Fruit fly (Drosophila melanogaster) whole organism, embryonic: ENCODE results near the gene CG13012.

ENCODE experiments used
- Ada2b ChIP-seq: fragments of 200-800 bp; sonication (Bioruptor generic); IDR thresholded peaks from 2 replicates; pipeline ENCODE4 v1.3.6; 2022; ENCODE audit warnings: missing biosample characterization, missing genetic modification characterization
- Adf1 ChIP-seq: fragments of 200-800 bp; sonication (Bioruptor generic); IDR thresholded peaks from 2 replicates; pipeline ENCODE4 v1.3.6; 2022; ENCODE audit warnings: missing biosample characterization, missing genetic modification characterization
- CG10267 ChIP-seq: fragments of 200-800 bp; sonication (Bioruptor generic); optimal IDR thresholded peaks from 2 replicates; lab custom pipeline; 2018; ENCODE audit warnings: missing biosample characterization, mild to moderate bottlenecking, missing genetic modification characterization, moderate library complexity
- CG10366 ChIP-seq: fragments of 200-800 bp; sonication (Bioruptor generic); IDR thresholded peaks from 2 replicates; pipeline ENCODE4 v1.3.6; 2022; ENCODE audit warnings: missing biosample characterization, missing genetic modification characterization
- CG15269 ChIP-seq: fragments of 200-800 bp; sonication (Bioruptor generic); optimal IDR thresholded peaks from 2 replicates; lab custom pipeline; 2018; ENCODE audit warnings: missing biosample characterization, mild to moderate bottlenecking, missing genetic modification characterization, moderate library complexity
- CG17385 ChIP-seq: fragments of 200-800 bp; sonication (Bioruptor generic); optimal IDR thresholded peaks from 3 replicates; lab custom pipeline; 2018; ENCODE audit warnings: missing biosample characterization, mild to moderate bottlenecking, missing genetic modification characterization
- CG18599 ChIP-seq: fragments of 200-800 bp; sonication (Bioruptor generic); optimal IDR thresholded peaks from 3 replicates; lab custom pipeline; 2017; ENCODE audit warnings: missing biosample characterization, missing genetic modification characterization, mild to moderate bottlenecking, moderate library complexity, missing genetic modification reagents
- CG18764 ChIP-seq: fragments of 200-800 bp; sonication (Bioruptor generic); optimal IDR thresholded peaks from 3 replicates; lab custom pipeline; 2016; ENCODE audit warnings: missing biosample characterization, missing genetic modification characterization
- CG30403 ChIP-seq: fragments of 200-800 bp; sonication (Bioruptor generic); optimal IDR thresholded peaks from 3 replicates; lab custom pipeline; 2016; ENCODE audit warnings: missing biosample characterization, missing genetic modification characterization
- CG31224 ChIP-seq: fragments of 200-800 bp; sonication (Bioruptor generic); IDR thresholded peaks from 2 replicates; pipeline ENCODE4 v1.3.6; 2022; ENCODE audit warnings: missing biosample characterization, missing genetic modification characterization
- CG31441 ChIP-seq: fragments of 200-800 bp; sonication (Bioruptor generic); IDR thresholded peaks from 2 replicates; pipeline ENCODE4 v1.3.6; 2022; ENCODE audit warnings: missing biosample characterization, missing genetic modification characterization
- CG32767 ChIP-seq: fragments of 200-800 bp; sonication (Bioruptor generic); IDR thresholded peaks from 2 replicates; pipeline ENCODE4 v1.3.6; 2022; ENCODE audit warnings: missing biosample characterization, missing genetic modification characterization
- CG3847 ChIP-seq: fragments of 200-800 bp; sonication (Bioruptor generic); IDR thresholded peaks from 2 replicates; pipeline ENCODE4 v1.3.6; 2022; ENCODE audit warnings: missing biosample characterization, missing genetic modification characterization
- CG4328 ChIP-seq: fragments of 200-800 bp; sonication (Bioruptor generic); optimal IDR thresholded peaks from 3 replicates; lab custom pipeline; 2017; ENCODE audit warnings: missing biosample characterization, missing genetic modification reagents, missing genetic modification characterization
- CG4730 ChIP-seq: fragments of 200-800 bp; sonication (Bioruptor generic); IDR thresholded peaks from 2 replicates; pipeline ENCODE4 v1.3.6; 2022; ENCODE audit warnings: missing biosample characterization, missing genetic modification characterization
- CG6689 ChIP-seq: fragments of 200-800 bp; sonication (Bioruptor generic); IDR thresholded peaks from 2 replicates; pipeline ENCODE4 v1.3.6; 2022; ENCODE audit warnings: missing biosample characterization, missing genetic modification characterization
- CG7556 ChIP-seq: fragments of 200-800 bp; sonication (Bioruptor generic); optimal IDR thresholded peaks from 2 replicates; lab custom pipeline; 2017; ENCODE audit warnings: missing biosample characterization, mild to moderate bottlenecking, missing genetic modification characterization
- CG7839 ChIP-seq: fragments of 200-800 bp; sonication (Bioruptor generic); optimal IDR thresholded peaks from 3 replicates; lab custom pipeline; 2018; ENCODE audit warnings: missing biosample characterization, mild to moderate bottlenecking, missing genetic modification characterization, moderate library complexity
- CG8388 ChIP-seq: fragments of 200-800 bp; sonication (Bioruptor generic); optimal IDR thresholded peaks from 2 replicates; lab custom pipeline; 2019; ENCODE audit warnings: missing biosample characterization, mild to moderate bottlenecking, missing genetic modification characterization, moderate library complexity
- CG9727 ChIP-seq: fragments of 200-800 bp; sonication (Bioruptor generic); optimal IDR thresholded peaks from 3 replicates; lab custom pipeline; 2017; ENCODE audit warnings: missing biosample characterization, mild to moderate bottlenecking, missing genetic modification characterization
- CG9817 ChIP-seq: fragments of 200-800 bp; sonication (Bioruptor generic); optimal IDR thresholded peaks from 2 replicates; lab custom pipeline; 2018; ENCODE audit warnings: missing biosample characterization, mild to moderate bottlenecking, missing genetic modification characterization, moderate library complexity
- CTCF ChIP-seq: fragments of 200-800 bp; sonication (Bioruptor generic); optimal IDR thresholded peaks from 2 replicates; lab custom pipeline; 2017; ENCODE audit warnings: missing biosample characterization, mild to moderate bottlenecking, missing genetic modification characterization, moderate library complexity
- CoRest ChIP-seq: fragments of 200-800 bp; sonication (Bioruptor generic); optimal IDR thresholded peaks from 3 replicates; lab custom pipeline; 2018; ENCODE audit warnings: missing biosample characterization, mild to moderate bottlenecking, missing genetic modification characterization, moderate library complexity
- Dek ChIP-seq: fragments of 200-800 bp; sonication (Bioruptor generic); optimal IDR thresholded peaks from 3 replicates; lab custom pipeline; 2019; ENCODE audit warnings: missing biosample characterization, mild to moderate bottlenecking, missing genetic modification characterization, moderate library complexity
- Dip3 ChIP-seq: fragments of 200-800 bp; sonication (Bioruptor generic); optimal IDR thresholded peaks from 3 replicates; lab custom pipeline; 2016; ENCODE audit warnings: missing biosample characterization, missing genetic modification characterization
- Ets65A ChIP-seq: fragments of 200-800 bp; sonication (Bioruptor generic); peaks from one replicate; lab custom pipeline; 2016; ENCODE audit warnings: missing biosample characterization, missing genetic modification characterization
- HmgD ChIP-seq: fragments of 200-800 bp; sonication (Bioruptor generic); optimal IDR thresholded peaks from 3 replicates; lab custom pipeline; 2016; ENCODE audit warnings: missing biosample characterization, missing genetic modification characterization
- HmgZ ChIP-seq: fragments of 200-800 bp; sonication (Bioruptor generic); optimal IDR thresholded peaks from 2 replicates; lab custom pipeline; 2018; ENCODE audit warnings: missing biosample characterization, mild to moderate bottlenecking, missing genetic modification characterization
- Hmr ChIP-seq: fragments of 200-800 bp; sonication (Bioruptor generic); optimal IDR thresholded peaks from 3 replicates; lab custom pipeline; 2017; ENCODE audit warnings: mild to moderate bottlenecking, missing biosample characterization, missing genetic modification reagents, missing genetic modification characterization
- Pdp1 ChIP-seq, 2 experiments: fragments of 200-800 bp; sonication (Bioruptor generic); optimal IDR thresholded peaks; 3 replicates each; lab custom pipeline; 2016; ENCODE audit warnings: missing biosample characterization in 2 of 2, missing genetic modification characterization in 2 of 2, mild to moderate bottlenecking in 1 of 2, moderate library complexity in 1 of 2
- Poxn ChIP-seq: fragments of 200-800 bp; sonication (Bioruptor generic); IDR thresholded peaks from 2 replicates; pipeline ENCODE4 v1.3.6; 2022; ENCODE audit warnings: missing biosample characterization, missing genetic modification characterization
- Ssrp ChIP-seq: fragments of 200-800 bp; sonication (Bioruptor generic); optimal IDR thresholded peaks from 2 replicates; lab custom pipeline; 2018; ENCODE audit warnings: missing biosample characterization, mild to moderate bottlenecking, missing genetic modification characterization, moderate library complexity
- ara ChIP-seq: fragments of 200-800 bp; sonication (Bioruptor generic); IDR thresholded peaks from 2 replicates; pipeline ENCODE4 v1.3.6; 2022; ENCODE audit warnings: missing biosample characterization, missing genetic modification characterization
- ato ChIP-seq: fragments of 200-800 bp; sonication (Bioruptor generic); IDR thresholded peaks from 2 replicates; pipeline ENCODE4 v1.3.6; 2022; ENCODE audit warnings: missing biosample characterization, missing genetic modification characterization; ENCODE audit not compliant: partially characterized antibody
- cwo ChIP-seq: fragments of 200-800 bp; sonication (Bioruptor generic); optimal IDR thresholded peaks from 3 replicates; lab custom pipeline; 2017; ENCODE audit warnings: missing biosample characterization, missing genetic modification characterization, mild to moderate bottlenecking, moderate library complexity, missing genetic modification reagents
- dmrt99B ChIP-seq: fragments of 200-800 bp; sonication (Bioruptor generic); optimal IDR thresholded peaks from 2 replicates; lab custom pipeline; 2018; ENCODE audit warnings: missing biosample characterization, mild to moderate bottlenecking, missing genetic modification characterization, moderate library complexity
- gcm ChIP-seq: fragments of 200-800 bp; sonication (Bioruptor generic); optimal IDR thresholded peaks from 2 replicates; lab custom pipeline; 2019; ENCODE audit warnings: missing biosample characterization, mild to moderate bottlenecking, missing genetic modification characterization, moderate library complexity
- gem ChIP-seq: fragments of 200-800 bp; sonication (Bioruptor generic); optimal IDR thresholded peaks from 2 replicates; lab custom pipeline; 2019; ENCODE audit warnings: missing biosample characterization, mild to moderate bottlenecking, missing genetic modification characterization, moderate library complexity
- gro ChIP-seq: fragments of 200-800 bp; sonication (Bioruptor generic); optimal IDR thresholded peaks from 2 replicates; lab custom pipeline; 2016; ENCODE audit warnings: missing biosample characterization, missing genetic modification characterization
- kah ChIP-seq: fragments of 200-800 bp; sonication (Bioruptor generic); optimal IDR thresholded peaks from 2 replicates; lab custom pipeline; 2018; ENCODE audit warnings: missing biosample characterization, mild to moderate bottlenecking, missing genetic modification characterization
- nau ChIP-seq: fragments of 200-800 bp; sonication (Bioruptor generic); optimal IDR thresholded peaks from 3 replicates; lab custom pipeline; 2017; ENCODE audit warnings: missing biosample characterization, mild to moderate bottlenecking, missing genetic modification characterization, missing genetic modification reagents
- nmo ChIP-seq: fragments of 200-800 bp; sonication (Bioruptor generic); optimal IDR thresholded peaks from 2 replicates; lab custom pipeline; 2018; ENCODE audit warnings: missing biosample characterization, mild to moderate bottlenecking, missing genetic modification characterization, moderate library complexity
- seq ChIP-seq: fragments of 200-800 bp; sonication (Bioruptor generic); IDR thresholded peaks from 2 replicates; pipeline ENCODE4 v1.3.6; 2022; ENCODE audit warnings: missing biosample characterization, missing genetic modification characterization
- sug ChIP-seq: fragments of 200-800 bp; optimal IDR thresholded peaks from 2 replicates; lab custom pipeline; 2019; ENCODE audit warnings: missing biosample characterization, mild to moderate bottlenecking, missing genetic modification characterization, moderate library complexity
- tio ChIP-seq: fragments of 200-800 bp; sonication (Bioruptor generic); optimal IDR thresholded peaks from 2 replicates; lab custom pipeline; 2017; ENCODE audit warnings: missing biosample characterization, missing genetic modification characterization, inconsistent platforms
- trh ChIP-seq: fragments of 200-800 bp; sonication (Bioruptor generic); optimal IDR thresholded peaks from 2 replicates; lab custom pipeline; 2016; ENCODE audit warnings: missing biosample characterization, missing genetic modification characterization
- wek ChIP-seq: fragments of 200-800 bp; sonication (Bioruptor generic); optimal IDR thresholded peaks from 3 replicates; lab custom pipeline; 2018; ENCODE audit warnings: missing biosample characterization, mild to moderate bottlenecking, missing genetic modification characterization, moderate library complexity
- zfh2 ChIP-seq: fragments of 200-800 bp; sonication (Bioruptor generic); optimal IDR thresholded peaks from 2 replicates; lab custom pipeline; 2016; ENCODE audit warnings: missing biosample characterization, missing genetic modification characterization

Gene CG13012

dm6 chrX:16693805-16694387 lies 17.3 kb upstream of the CG13012 start (continued):
- no peak for TF ChIP-seq CTCF (GFP tag; lab: Kevin White, UChicago)
- TF ChIP-seq, all 482 proteins: peak for 12

- TF ChIP-seq CG8388 (GFP tag; lab: Kevin White, UChicago) (peak; percentile 13), Ets65A (peak; percentile 52), CG18599 (GFP tag; lab: Kevin White, UChicago) (peak; percentile 1), kah (GFP tag; lab: Kevin White, UChicago) (no peak), CG4730 (GFP tag; lab: Robert Waterston, UW) (no peak), Ssrp (tag; lab: Kevin White, UChicago) (peak; percentile 17), sug (tag; lab: Kevin White, UChicago) (peak; percentile 23), Pdp1 (GFP tag; optimal IDR thresholded peaks at IDR 0.05; lab: Kevin White, UChicago) (no peak), gro (no peak), Ada2b (no peak), ara (GFP tag; lab: Robert Waterston, UW) (no peak), CG15269 (tag; lab: Kevin White, UChicago) (peak; percentile 54), CTCF (GFP tag; lab: Kevin White, UChicago) (no peak), Dek (tag; lab: Kevin White, UChicago) (peak; percentile 18), Dip3 (GFP tag; lab: Kevin White, UChicago) (no peak), CG4328 (GFP tag; lab: Kevin White, UChicago) (no peak), CG18764 (GFP tag; lab: Kevin White, UChicago) (no peak), CG30403 (peak; percentile 16), trh (GFP tag; lab: Kevin White, UChicago) (no peak), Hmr (GFP tag; lab: Kevin White, UChicago) (peak; percentile 48), wek (no peak), CG32767 (GFP tag; lab: Robert Waterston, UW) (no peak), HmgZ (tag; lab: Kevin White, UChicago) (peak; percentile 3), HmgD (GFP tag; lab: Kevin White, UChicago) (no peak), CG9727 (GFP tag; lab: Kevin White, UChicago) (peak; percentile 20), nau (GFP tag; lab: Kevin White, UChicago) (no peak), Poxn (GFP tag; lab: Robert Waterston, UW) (no peak), CG10267 (tag; lab: Kevin White, UChicago) (no peak), dmrt99B (peak; percentile 49), CG9817 (tag; lab: Kevin White, UChicago) (peak; percentile 35), CG6689 (GFP tag; lab: Robert Waterston, UW) (0 out of 2 replicates have a peak, but pooled peaks have one; percentile 8), Adf1 (no peak), CG31224 (no peak), CG31441 (GFP tag; lab: Robert Waterston, UW) (peak; percentile 37; the same call in 1 of the 2 replicates), CG7556 (GFP tag; lab: Kevin White, UChicago) (peak; percentile 58), CoRest (tag; lab: Kevin White, UChicago) (peak; percentile 52), gcm (GFP tag; lab: Kevin White, UChicago) (no peak), ato (GFP tag; lab: Robert Waterston, UW) (no peak), tio (no peak), CG7839 (tag; lab: Kevin White, UChicago) (peak; percentile 51), CG10366 (GFP tag; lab: Robert Waterston, UW) (0 out of 2 replicates have a peak, but pooled peaks have one; percentile 11), zfh2 (GFP tag; lab: Kevin White, UChicago) (no peak), seq (GFP tag; lab: Robert Waterston, UW) (no peak), CG17385 (GFP tag; lab: Kevin White, UChicago) (peak; percentile 39), gem (tag; lab: Kevin White, UChicago) (peak; percentile 64), nmo (GFP tag; lab: Kevin White, UChicago) (peak; percentile 29), CG3847 (GFP tag; lab: Robert Waterston, UW) (0 out of 2 replicates have a peak, but pooled peaks have one; percentile 6), cwo (GFP tag; lab: Kevin White, UChicago) (peak; percentile 3)
These were observed 15.8 kb upstream of the CG13012 start for dm6 chrX:16692325-16692724.
